Fruit fly (Drosophila melanogaster): ENCODE data around the gene Lint-1.

The Lint-1 gene

DNA sequence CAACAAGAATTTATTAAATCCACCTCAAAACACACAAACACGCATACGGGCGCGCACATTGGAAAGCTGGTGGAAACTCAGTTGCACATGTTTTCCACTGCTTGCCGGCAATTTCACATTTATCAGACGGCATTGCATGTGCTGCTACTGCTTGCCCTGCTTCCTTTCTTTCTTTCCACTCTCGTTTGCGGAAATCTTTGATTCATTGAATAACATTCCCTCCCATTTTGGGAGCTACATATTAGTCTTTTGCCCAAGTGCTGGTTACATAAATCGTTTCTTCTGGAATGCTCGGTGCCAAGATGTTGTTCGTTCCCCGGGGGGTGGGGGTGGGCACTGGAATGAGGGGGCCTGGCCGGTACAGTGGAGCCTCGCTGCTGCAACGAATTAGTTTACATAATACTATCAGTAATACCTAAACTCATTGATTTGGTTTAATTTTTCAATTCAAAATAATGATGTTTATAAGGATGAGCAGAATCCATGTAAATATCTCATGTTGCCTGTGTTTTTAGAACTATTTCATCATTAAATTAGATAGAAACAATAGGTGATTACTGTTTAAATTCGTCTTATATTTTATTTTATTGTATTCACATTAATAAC is 40.2 kb upstream of the Lint-1 start (continued):
- TF ChIP-seq cg (GFP tag; optimal IDR thresholded peaks at IDR 0.05) (peak; percentile 54), bsh (GFP tag; optimal IDR thresholded peaks at IDR 0.05) (peak in 1 of 2 experiments; percentile 31), Xbp1 (GFP tag; optimal IDR thresholded peaks at IDR 0.05) (peak; percentile 29), ind (GFP tag; optimal IDR thresholded peaks at IDR 0.05) (peak; percentile 22), schlank (tag; optimal IDR thresholded peaks at IDR 0.05) (no peak), sd (tag; optimal IDR thresholded peaks at IDR 0.05) (peak; percentile 41), tll (GFP tag; optimal IDR thresholded peaks at IDR 0.05) (no peak), lmd (GFP tag; IDR thresholded peaks at IDR 0.05) (no peak), tin (GFP tag; optimal IDR thresholded peaks at IDR 0.05) (peak; percentile 12), CG9727 (GFP tag; optimal IDR thresholded peaks at IDR 0.05) (no peak), CoRest (tag; optimal IDR thresholded peaks at IDR 0.05) (peak; percentile 9), Gug (GFP tag; IDR thresholded peaks at IDR 0.05) (peak; percentile 12; the same call in 1 of the 4 replicates), Six4 (GFP tag; optimal IDR thresholded peaks at IDR 0.05) (peak; percentile 25), CG8290 (GFP tag; optimal IDR thresholded peaks at IDR 0.05) (no peak), CG8290 (tag; optimal IDR thresholded peaks at IDR 0.05) (peak in 1 of 2 experiments; percentile 16), CG14014 (GFP tag; IDR thresholded peaks at IDR 0.05) (peak; percentile 19; the same call in 1 of the 2 replicates), Scr (GFP tag; IDR thresholded peaks at IDR 0.05; ENCODE audit: partially characterized antibody) (no peak), vvl (GFP tag; IDR thresholded peaks at IDR 0.05) (peak; percentile 36; the same call in 1 of the 2 replicates), CG2120 (GFP tag; optimal IDR thresholded peaks at IDR 0.05) (peak; percentile 30), slbo (GFP tag; IDR thresholded peaks at IDR 0.05) (0 out of 2 replicates have a peak, but pooled peaks have one; percentile 7), prd (optimal IDR thresholded peaks at IDR 0.05) (no peak), prd (GFP tag; IDR thresholded peaks at IDR 0.05) (peak; percentile 36; the same call in 1 of the 3 replicates), pan (optimal IDR thresholded peaks at IDR 0.05) (no peak), pan (GFP tag; optimal IDR thresholded peaks at IDR 0.05 in 1 of 2, IDR thresholded peaks at IDR 0.05 in 1 of 2) (peak in 1 of 2 experiments; percentile 56), grau (tag; optimal IDR thresholded peaks at IDR 0.05) (peak; percentile 92), CG12391 (tag; optimal IDR thresholded peaks at IDR 0.05) (peak; percentile 23), CG6654 (GFP tag; optimal IDR thresholded peaks at IDR 0.05) (no peak), chm (GFP tag; IDR thresholded peaks at IDR 0.05) (0 out of 2 replicates have a peak, but pooled peaks have one; percentile 37), CG32532 (GFP tag; IDR thresholded peaks at IDR 0.05) (peak; percentile 53; the same call in 1 of the 2 replicates), NFAT (GFP tag; IDR thresholded peaks at IDR 0.05) (peak; percentile 29; the same call in 1 of the 2 replicates), CG42726 (GFP tag; IDR thresholded peaks at IDR 0.05; ENCODE audit: partially characterized antibody) (0 out of 2 replicates have a peak, but pooled peaks have one; percentile 36), ranshi (GFP tag; IDR thresholded peaks at IDR 0.05) (0 out of 2 replicates have a peak, but pooled peaks have one; percentile 13), insv (GFP tag; optimal IDR thresholded peaks at IDR 0.05) (peak in 1 of 2 experiments; percentile 89), CG15479 (GFP tag; optimal IDR thresholded peaks at IDR 0.05) (peak; percentile 82), Ravus (GFP tag; IDR thresholded peaks at IDR 0.05) (no peak), CG10543 (GFP tag; optimal IDR thresholded peaks at IDR 0.05) (no peak), CG4424 (GFP tag; optimal IDR thresholded peaks at IDR 0.05) (peak; percentile 26)

dm6 chrX:11109670-11110069 is 39.5 kb upstream of the Lint-1 start:
- no peak for TF ChIP-seq CG5180 (GFP tag; optimal IDR thresholded peaks at IDR 0.05)
- TF ChIP-seq Nf-YC (tag; optimal IDR thresholded peaks at IDR 0.05) = no peak
- no peak for TF ChIP-seq pan (optimal IDR thresholded peaks at IDR 0.05)
- no peak for TF ChIP-seq pan (GFP tag; optimal IDR thresholded peaks at IDR 0.05 in 1 of 2, IDR thresholded peaks at IDR 0.05 in 1 of 2)
- no peak for TF ChIP-seq lilli (GFP tag; optimal IDR thresholded peaks at IDR 0.05)
- TF ChIP-seq Hr78 (GFP tag; optimal IDR thresholded peaks at IDR 0.05) = peak in 1 of 2 experiments; percentile 51
- TF ChIP-seq Eip74EF (GFP tag; optimal IDR thresholded peaks at IDR 0.05) = no peak
- no peak for TF ChIP-seq kni (GFP tag; optimal IDR thresholded peaks at IDR 0.05)
- no peak for TF ChIP-seq CG2116 (GFP tag; optimal IDR thresholded peaks at IDR 0.05)

Measured in whole organism, embryonic.